Worm (Caenorhabditis elegans) whole organism, L3 larva: ENCODE results near the gene nhr-269.

Experiments used
- ama-1 ChIP-seq: fragments of 150-350 bp; optimal IDR thresholded peaks from 2 replicates; lab custom pipeline; 2018
- elt-1 ChIP-seq: fragments of 150-350 bp; optimal IDR thresholded peaks from 2 replicates; lab custom pipeline; 2014; ENCODE audit warnings: missing biosample characterization, missing genetic modification characterization
- lin-39 ChIP-seq: fragments of 150-350 bp; optimal IDR thresholded peaks from 2 replicates; lab custom pipeline; 2018; ENCODE audit warnings: missing biosample characterization, missing genetic modification reagents, missing genetic modification characterization
- nfya-1 ChIP-seq: sonication (generic microtip); optimal IDR thresholded peaks from 2 replicates; lab custom pipeline; 2017; ENCODE audit warnings: missing genetic modification characterization, mild to moderate bottlenecking, missing compliant biosample characterization, antibody characterized with exemption, moderate library complexity; ENCODE audit not compliant: insufficient read depth
- skn-1 ChIP-seq: fragments of 150-350 bp; optimal IDR thresholded peaks from 2 replicates; lab custom pipeline; 2014; ENCODE audit warnings: missing biosample characterization, missing genetic modification characterization
- unc-39 ChIP-seq: sonication (generic microtip); optimal IDR thresholded peaks from 4 replicates; lab custom pipeline; 2017; ENCODE audit warnings: missing biosample characterization, missing genetic modification characterization
- ztf-11 ChIP-seq: fragments of 150-350 bp; optimal IDR thresholded peaks from 2 replicates; lab custom pipeline; 2014; ENCODE audit warnings: missing biosample characterization, missing genetic modification characterization

- TF ChIP-seq lin-39 (no peak), elt-1 (no peak), unc-39 (tag; lab: Kevin White, UChicago) (no peak), skn-1 (tag; lab: Kevin White, UChicago) (no peak), nfya-1 (tag; lab: Kevin White, UChicago) (no peak), ztf-11 (no peak), ama-1 (lab: Kevin White, UChicago) (no peak)
Observed at ce11 chrV:15369707-15370106, at the start of gene nhr-269.
